Fruit fly (Drosophila melanogaster) whole organism, embryonic: Measurements from ENCODE around the gene Msh6.
A peak's percentile ranks its signal among the peaks of the same experiment; 100 is the strongest.

Experiments used
- CG10462 ChIP-seq: fragments of 200-800 bp; sonication (Bioruptor generic); optimal IDR thresholded peaks from 2 replicates; lab custom pipeline; 2016; ENCODE audit warnings: missing biosample characterization, missing genetic modification characterization
- CG10543 ChIP-seq: fragments of 200-800 bp; sonication (Bioruptor generic); optimal IDR thresholded peaks from 3 replicates; lab custom pipeline; 2017; ENCODE audit warnings: missing biosample characterization, mild to moderate bottlenecking, missing genetic modification characterization, moderate library complexity
- CG11696 ChIP-seq: fragments of 200-800 bp; sonication (Bioruptor generic); IDR thresholded peaks from 2 replicates; pipeline ENCODE4 v1.3.6; 2022; ENCODE audit warnings: missing biosample characterization, missing genetic modification characterization
- CG12236 ChIP-seq: fragments of 200-800 bp; sonication (Bioruptor generic); optimal IDR thresholded peaks from 2 replicates; lab custom pipeline; 2016; ENCODE audit warnings: missing biosample characterization, missing genetic modification characterization
- CG1647 ChIP-seq: fragments of 200-800 bp; sonication (Bioruptor generic); optimal IDR thresholded peaks from 3 replicates; lab custom pipeline; 2016; ENCODE audit warnings: missing biosample characterization, missing genetic modification characterization
- CG17186 ChIP-seq: fragments of 200-800 bp; sonication (Bioruptor generic); optimal IDR thresholded peaks from 3 replicates; lab custom pipeline; 2017; ENCODE audit warnings: missing biosample characterization, missing genetic modification reagents, missing genetic modification characterization
- CG17361 ChIP-seq: fragments of 200-800 bp; sonication (Bioruptor generic); IDR thresholded peaks from 3 replicates; pipeline ENCODE4 v1.3.6; 2022; ENCODE audit warnings: missing biosample characterization, missing genetic modification characterization
- CG17568 ChIP-seq: fragments of 200-800 bp; sonication (Bioruptor generic); optimal IDR thresholded peaks from 2 replicates; lab custom pipeline; 2018; ENCODE audit warnings: missing biosample characterization, mild to moderate bottlenecking, missing genetic modification characterization, moderate library complexity
- CG17829 ChIP-seq: fragments of 200-800 bp; optimal IDR thresholded peaks from 2 replicates; lab custom pipeline; 2019; ENCODE audit warnings: missing biosample characterization, mild to moderate bottlenecking, missing genetic modification characterization, moderate library complexity
- CG18011 ChIP-seq: fragments of 200-800 bp; sonication (Bioruptor generic); optimal IDR thresholded peaks from 2 replicates; lab custom pipeline; 2017; ENCODE audit warnings: missing biosample characterization, missing genetic modification characterization, mild to moderate bottlenecking, moderate library complexity, missing genotype
- CG18599 ChIP-seq: fragments of 200-800 bp; sonication (Bioruptor generic); optimal IDR thresholded peaks from 3 replicates; lab custom pipeline; 2017; ENCODE audit warnings: missing biosample characterization, missing genetic modification characterization, mild to moderate bottlenecking, moderate library complexity, missing genetic modification reagents
- CG2116 ChIP-seq: fragments of 200-800 bp; sonication (Bioruptor generic); optimal IDR thresholded peaks from 3 replicates; lab custom pipeline; 2018; ENCODE audit warnings: missing biosample characterization, mild to moderate bottlenecking, missing genetic modification characterization
- CG3847 ChIP-seq: fragments of 200-800 bp; sonication (Bioruptor generic); IDR thresholded peaks from 2 replicates; pipeline ENCODE4 v1.3.6; 2022; ENCODE audit warnings: missing biosample characterization, missing genetic modification characterization
- CG7928 ChIP-seq: fragments of 200-800 bp; sonication (Bioruptor generic); optimal IDR thresholded peaks from 2 replicates; lab custom pipeline; 2017; ENCODE audit warnings: missing biosample characterization, mild to moderate bottlenecking, missing genetic modification characterization
- CG8388 ChIP-seq: fragments of 200-800 bp; sonication (Bioruptor generic); optimal IDR thresholded peaks from 2 replicates; lab custom pipeline; 2019; ENCODE audit warnings: missing biosample characterization, mild to moderate bottlenecking, missing genetic modification characterization, moderate library complexity
- CG9797 ChIP-seq: fragments of 200-800 bp; sonication (Bioruptor generic); optimal IDR thresholded peaks from 3 replicates; lab custom pipeline; 2018; ENCODE audit warnings: missing biosample characterization, mild to moderate bottlenecking, missing genetic modification characterization
- CoRest ChIP-seq: fragments of 200-800 bp; sonication (Bioruptor generic); optimal IDR thresholded peaks from 3 replicates; lab custom pipeline; 2018; ENCODE audit warnings: missing biosample characterization, mild to moderate bottlenecking, missing genetic modification characterization, moderate library complexity
- Dek ChIP-seq: fragments of 200-800 bp; sonication (Bioruptor generic); optimal IDR thresholded peaks from 3 replicates; lab custom pipeline; 2019; ENCODE audit warnings: missing biosample characterization, mild to moderate bottlenecking, missing genetic modification characterization, moderate library complexity
- Dfd ChIP-seq, 2 experiments: fragments of >200 bp; optimal IDR thresholded peaks; 2 replicates each; lab custom pipeline; 2017; ENCODE audit warnings: missing biosample characterization in 2 of 2, missing genetic modification characterization in 2 of 2
- Dref ChIP-seq: fragments of 200-800 bp; sonication (Bioruptor generic); IDR thresholded peaks from 2 replicates; pipeline ENCODE4 v1.3.6; 2022; ENCODE audit warnings: missing biosample characterization, missing genetic modification characterization
- Drgx ChIP-seq: fragments of 200-800 bp; sonication (Bioruptor generic); IDR thresholded peaks from 2 replicates; pipeline ENCODE4 v1.3.6; 2022; ENCODE audit warnings: missing biosample characterization, missing genetic modification characterization
- Eip74EF ChIP-seq, 2 experiments: fragments of 200-800 bp in 1 of 2; fragments of >200 bp in 1 of 2; sonication (Bioruptor generic) in 1 of 2; optimal IDR thresholded peaks; 2 replicates each; lab custom pipeline; 2017 to 2019; ENCODE audit warnings: missing biosample characterization in 2 of 2, missing genetic modification characterization in 2 of 2, mild to moderate bottlenecking in 1 of 2, moderate library complexity in 1 of 2
- Ets97D ChIP-seq: fragments of 200-800 bp; sonication (Bioruptor generic); optimal IDR thresholded peaks from 3 replicates; lab custom pipeline; 2016; ENCODE audit warnings: missing biosample characterization, missing genetic modification characterization
- GATAe ChIP-seq: fragments of 200-800 bp; sonication (Bioruptor generic); conservative IDR thresholded peaks from 2 replicates; pipeline ENCODE4 v1.3.6; 2022; ENCODE audit warnings: missing biosample characterization, missing genetic modification characterization
- H15 ChIP-seq: fragments of 200-800 bp; sonication (Bioruptor generic); IDR thresholded peaks from 3 replicates; pipeline ENCODE4 v1.3.6; 2022; ENCODE audit warnings: missing biosample characterization, missing genetic modification characterization
- Hand ChIP-seq: fragments of 200-800 bp; sonication (Bioruptor generic); optimal IDR thresholded peaks from 2 replicates; lab custom pipeline; 2017; ENCODE audit warnings: mild to moderate bottlenecking, missing biosample characterization, missing genetic modification reagents, missing genetic modification characterization
- Hey ChIP-seq: fragments of 200-800 bp; sonication (Bioruptor generic); optimal IDR thresholded peaks from 3 replicates; lab custom pipeline; 2018; ENCODE audit warnings: missing biosample characterization, mild to moderate bottlenecking, missing genetic modification characterization
- NC2α ChIP-seq: fragments of 200-800 bp; sonication (Bioruptor generic); optimal IDR thresholded peaks from 2 replicates; lab custom pipeline; 2016; ENCODE audit warnings: missing biosample characterization, missing genetic modification characterization
- Neu2 ChIP-seq: fragments of 200-800 bp; sonication (Bioruptor generic); optimal IDR thresholded peaks from 3 replicates; lab custom pipeline; 2016; ENCODE audit warnings: missing biosample characterization, missing genetic modification characterization, borderline replicate concordance
- amos ChIP-seq: fragments of 200-800 bp; sonication (Bioruptor generic); IDR thresholded peaks from 2 replicates; pipeline ENCODE4 v1.3.6; 2022; ENCODE audit warnings: missing biosample characterization, missing genetic modification characterization; ENCODE audit not compliant: partially characterized antibody
- bbx ChIP-seq: fragments of 200-800 bp; sonication (Bioruptor generic); IDR thresholded peaks from 2 replicates; pipeline ENCODE4 v1.3.6; 2022; ENCODE audit warnings: missing biosample characterization, missing genetic modification characterization; ENCODE audit not compliant: partially characterized antibody
- cg ChIP-seq: fragments of 200-800 bp; sonication (Bioruptor generic); optimal IDR thresholded peaks from 3 replicates; lab custom pipeline; 2019; ENCODE audit warnings: missing biosample characterization, mild to moderate bottlenecking, missing genetic modification characterization, moderate library complexity
- en ChIP-seq: fragments of 200-800 bp; sonication (Bioruptor generic); optimal IDR thresholded peaks from 2 replicates; lab custom pipeline; 2016; ENCODE audit warnings: missing biosample characterization, missing genetic modification characterization
- h ChIP-seq: fragments of >200 bp; optimal IDR thresholded peaks from 2 replicates; lab custom pipeline; 2017
- inv ChIP-seq: fragments of 200-800 bp; sonication (Bioruptor generic); IDR thresholded peaks from 2 replicates; pipeline ENCODE4 v1.3.6; 2022; ENCODE audit warnings: missing biosample characterization, missing genetic modification characterization; ENCODE audit not compliant: partially characterized antibody
- kni ChIP-seq: fragments of 200-800 bp; sonication (Bioruptor generic); optimal IDR thresholded peaks from 3 replicates; lab custom pipeline; 2017; ENCODE audit warnings: mild to moderate bottlenecking, missing biosample characterization, missing genetic modification reagents, missing genetic modification characterization
- lilli ChIP-seq: fragments of 200-800 bp; sonication (Bioruptor generic); optimal IDR thresholded peaks from 3 replicates; lab custom pipeline; 2016; ENCODE audit warnings: missing biosample characterization, missing genetic modification characterization
- luna ChIP-seq: fragments of 200-800 bp; sonication (Bioruptor generic); optimal IDR thresholded peaks from 2 replicates; lab custom pipeline; 2016; ENCODE audit warnings: missing biosample characterization, missing genetic modification characterization
- nerfin-2 ChIP-seq: fragments of 200-800 bp; sonication (Bioruptor generic); IDR thresholded peaks from 2 replicates; pipeline ENCODE4 v1.3.6; 2022; ENCODE audit warnings: missing biosample characterization, missing genetic modification characterization; ENCODE audit not compliant: partially characterized antibody
- nom ChIP-seq: fragments of 200-800 bp; sonication (Bioruptor generic); optimal IDR thresholded peaks from 2 replicates; lab custom pipeline; 2017; ENCODE audit warnings: missing biosample characterization, missing genetic modification characterization, mild to moderate bottlenecking, moderate library complexity, missing genetic modification reagents
- pb ChIP-seq: fragments of 200-800 bp; sonication (Bioruptor generic); optimal IDR thresholded peaks from 3 replicates; lab custom pipeline; 2016; ENCODE audit warnings: missing biosample characterization, missing genetic modification characterization
- pfk ChIP-seq: fragments of 200-800 bp; sonication (Bioruptor generic); optimal IDR thresholded peaks from 2 replicates; lab custom pipeline; 2018; ENCODE audit warnings: missing biosample characterization, mild to moderate bottlenecking, missing genetic modification characterization, moderate library complexity
- phol ChIP-seq: fragments of 200-800 bp; sonication (Bioruptor generic); optimal IDR thresholded peaks from 3 replicates; lab custom pipeline; 2018; ENCODE audit warnings: missing biosample characterization, mild to moderate bottlenecking, missing genetic modification characterization, moderate library complexity
- pita ChIP-seq: fragments of 200-800 bp; sonication (Bioruptor generic); optimal IDR thresholded peaks from 2 replicates; lab custom pipeline; 2017; ENCODE audit warnings: missing biosample characterization, mild to moderate bottlenecking, missing genetic modification characterization
- run ChIP-seq: fragments of 200-800 bp; sonication (Bioruptor generic); optimal IDR thresholded peaks from 3 replicates; lab custom pipeline; 2018; ENCODE audit warnings: missing biosample characterization, mild to moderate bottlenecking, missing genetic modification characterization
- sob ChIP-seq: fragments of 200-800 bp; sonication (Bioruptor generic); IDR thresholded peaks from 2 replicates; pipeline ENCODE4 v1.3.6; 2022; ENCODE audit warnings: missing biosample characterization, missing genetic modification characterization
- trh ChIP-seq: fragments of 200-800 bp; sonication (Bioruptor generic); optimal IDR thresholded peaks from 2 replicates; lab custom pipeline; 2016; ENCODE audit warnings: missing biosample characterization, missing genetic modification characterization
- vfl ChIP-seq: fragments of 200-800 bp; sonication (Bioruptor generic); optimal IDR thresholded peaks from 2 replicates; lab custom pipeline; 2016; ENCODE audit warnings: missing biosample characterization, missing genetic modification characterization
- z ChIP-seq: fragments of 200-800 bp; sonication (Bioruptor generic); IDR thresholded peaks from 3 replicates; pipeline ENCODE4 v1.3.6; 2022; ENCODE audit warnings: missing biosample characterization, missing genetic modification characterization
- zen2 ChIP-seq: fragments of 200-800 bp; sonication (Bioruptor generic); IDR thresholded peaks from 3 replicates; pipeline ENCODE4 v1.3.6; 2022; ENCODE audit warnings: missing biosample characterization, missing genetic modification characterization; ENCODE audit not compliant: partially characterized antibody
- zf30C ChIP-seq: fragments of 200-800 bp; sonication (Bioruptor generic); optimal IDR thresholded peaks from 3 replicates; lab custom pipeline; 2018; ENCODE audit warnings: missing biosample characterization, mild to moderate bottlenecking, missing genetic modification characterization

The Msh6 gene

DNA sequence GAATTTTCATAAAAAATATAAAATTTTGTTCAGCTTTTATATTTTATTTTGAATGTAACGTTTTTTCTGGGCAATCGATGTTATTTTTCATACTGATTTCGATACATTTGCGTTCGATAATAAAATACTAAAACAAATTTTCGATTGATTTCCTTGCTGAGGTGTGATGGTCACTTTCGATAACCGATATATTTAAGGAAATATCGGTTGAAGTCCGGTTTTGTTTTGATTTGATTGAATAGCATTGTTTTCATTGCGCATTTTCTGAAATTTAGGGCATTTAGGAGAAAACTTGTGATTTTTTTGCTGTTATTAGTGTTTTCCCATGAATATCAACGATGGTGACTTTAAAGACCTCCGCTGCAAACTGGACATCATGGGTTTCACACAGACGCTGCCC, 41.8 kb downstream of the Msh6 start, which contains the start of gene Cep135 (continued):
- TF ChIP-seq Dref (GFP tag; lab: Robert Waterston, UW) (peak; percentile 90), CG17361 (GFP tag; lab: Robert Waterston, UW) (no peak), en (no peak), zen2 (GFP tag; lab: Robert Waterston, UW) (peak; percentile 93), CG18599 (no peak), Ets97D (GFP tag; lab: Kevin White, UChicago) (peak; percentile 23), NC2α (no peak), H15 (GFP tag; lab: Robert Waterston, UW) (no peak), pita (GFP tag; lab: Kevin White, UChicago) (no peak), CG10543 (GFP tag; lab: Kevin White, UChicago) (no peak), CoRest (tag; lab: Kevin White, UChicago) (no peak), z (GFP tag; lab: Robert Waterston, UW) (no peak), run (tag; lab: Kevin White, UChicago) (no peak), CG17829 (tag; lab: Kevin White, UChicago) (peak; percentile 17), lilli (GFP tag; lab: Kevin White, UChicago) (no peak), sob (no peak), CG18011 (no peak), CG12236 (GFP tag; lab: Kevin White, UChicago) (no peak), vfl (GFP tag; lab: Kevin White, UChicago) (no peak), Hey (tag; lab: Kevin White, UChicago) (no peak), zf30C (GFP tag; lab: Kevin White, UChicago) (no peak), phol (tag; lab: Kevin White, UChicago) (peak; percentile 3), CG1647 (GFP tag; lab: Kevin White, UChicago) (no peak), pb (no peak), CG7928 (GFP tag; lab: Kevin White, UChicago) (no peak), pfk (GFP tag; lab: Kevin White, UChicago) (no peak), amos (GFP tag; lab: Robert Waterston, UW) (peak; percentile 80; the same call in 1 of the 2 replicates), cg (GFP tag; lab: Kevin White, UChicago) (no peak), CG17568 (no peak), Hand (no peak), inv (peak; percentile 66), Dfd (GFP tag; optimal IDR thresholded peaks at IDR 0.05; lab: Kevin White, UChicago) (no peak), nerfin-2 (GFP tag; lab: Robert Waterston, UW) (peak; percentile 92), bbx (GFP tag; lab: Robert Waterston, UW) (peak; percentile 85), CG3847 (GFP tag; lab: Robert Waterston, UW) (no peak), CG9797 (GFP tag; lab: Kevin White, UChicago) (peak; percentile 50), Eip74EF (GFP tag; optimal IDR thresholded peaks at IDR 0.05; lab: Kevin White, UChicago) (no peak), kni (no peak), CG10462 (GFP tag; lab: Kevin White, UChicago) (no peak), luna (GFP tag; lab: Kevin White, UChicago) (no peak), GATAe (no peak), trh (GFP tag; lab: Kevin White, UChicago) (no peak), CG8388 (GFP tag; lab: Kevin White, UChicago) (no peak), Drgx (GFP tag; lab: Robert Waterston, UW) (no peak), Dek (tag; lab: Kevin White, UChicago) (no peak), h (lab: Kevin White, UChicago) (no peak), nom (GFP tag; lab: Kevin White, UChicago) (peak; percentile 0), CG11696 (GFP tag; lab: Robert Waterston, UW) (no peak), Neu2 (GFP tag; lab: Kevin White, UChicago) (no peak), CG2116 (GFP tag; lab: Kevin White, UChicago) (peak; percentile 84), CG17186 (no peak)
